Worm (Caenorhabditis elegans) whole organism, L1 larva: Measurements from ENCODE around the gene ZK666.14.

Source experiments
- aly-2 ChIP-seq: fragments of 150-350 bp; optimal IDR thresholded peaks from 2 replicates; lab custom pipeline; 2014; ENCODE audit warnings: missing biosample characterization, missing genetic modification characterization
- ceh-63 ChIP-seq: fragments of 200-800 bp; sonication (Bioruptor generic); optimal IDR thresholded peaks from 2 replicates; lab custom pipeline; 2018; ENCODE audit warnings: mild to moderate bottlenecking, missing genetic modification characterization, missing compliant biosample characterization
- ceh-8 ChIP-seq: fragments of 200-800 bp; sonication (Bioruptor generic); optimal IDR thresholded peaks from 2 replicates; lab custom pipeline; 2018; ENCODE audit warnings: mild to moderate bottlenecking, missing genetic modification characterization, moderate library complexity, missing compliant biosample characterization
- ceh-88 ChIP-seq: fragments of 200-800 bp; sonication (Bioruptor generic); IDR thresholded peaks from 2 replicates; pipeline ENCODE4 v1.3.6; 2022; ENCODE audit warnings: missing genetic modification characterization, missing compliant biosample characterization
- ceh-90 ChIP-seq: sonication (generic microtip); optimal IDR thresholded peaks from 2 replicates; lab custom pipeline; 2016; ENCODE audit warnings: missing genetic modification characterization, missing compliant biosample characterization
- dsc-1 ChIP-seq: sonication (generic microtip); optimal IDR thresholded peaks from 2 replicates; lab custom pipeline; 2016; ENCODE audit warnings: mild to moderate bottlenecking, missing genetic modification characterization, missing compliant biosample characterization
- efl-1 ChIP-seq, 4 experiments: fragments of 150-350 bp; optimal IDR thresholded peaks in 3 of 4; peaks in 1 of 4; 1 replicate in 1 of 4; 2 replicates in 3 of 4; lab custom pipeline; 2014; ENCODE audit warnings: missing biosample characterization in 2 of 4, missing genetic modification characterization in 2 of 4, missing genetic modification reagents in 2 of 4
- egl-13 ChIP-seq: sonication (generic microtip); optimal IDR thresholded peaks from 2 replicates; lab custom pipeline; 2016; ENCODE audit warnings: missing genotype, missing genetic modification reagents, missing genetic modification characterization, missing compliant biosample characterization
- elt-2 ChIP-seq: sonication (generic microtip); optimal IDR thresholded peaks from 2 replicates; lab custom pipeline; 2016; ENCODE audit warnings: missing genetic modification characterization, mild to moderate bottlenecking, inconsistent platforms, missing compliant biosample characterization, missing genetic modification reagents
- ets-5 ChIP-seq: fragments of 200-800 bp; sonication (Bioruptor generic); IDR thresholded peaks from 2 replicates; pipeline ENCODE4 v1.3.6; 2022; ENCODE audit warnings: missing genetic modification characterization, missing compliant biosample characterization
- fkh-4 ChIP-seq: sonication (generic microtip); optimal IDR thresholded peaks from 2 replicates; lab custom pipeline; 2016; ENCODE audit warnings: missing compliant biosample characterization, missing genetic modification characterization, borderline replicate concordance
- hlh-17 ChIP-seq: fragments of 200-800 bp; sonication (Bioruptor generic); optimal IDR thresholded peaks from 2 replicates; lab custom pipeline; 2018; ENCODE audit warnings: missing genetic modification characterization, mild to moderate bottlenecking, missing compliant biosample characterization, moderate library complexity, borderline replicate concordance
- hlh-4 ChIP-seq: sonication (generic microtip); optimal IDR thresholded peaks from 2 replicates; lab custom pipeline; 2016; ENCODE audit warnings: mild to moderate bottlenecking, missing genetic modification characterization, missing compliant biosample characterization
- isw-1 ChIP-seq: fragments of 200-800 bp; sonication (Bioruptor generic); IDR thresholded peaks from 2 replicates; pipeline ENCODE4 v1.3.6; 2022; ENCODE audit warnings: missing genetic modification characterization, missing compliant biosample characterization
- jun-1 ChIP-seq: fragments of 150-350 bp; optimal IDR thresholded peaks from 2 replicates; lab custom pipeline; 2014; ENCODE audit warnings: missing biosample characterization, missing genetic modification reagents, missing genetic modification characterization
- lin-13 ChIP-seq: fragments of 150-350 bp; optimal IDR thresholded peaks from 2 replicates; lab custom pipeline; 2014; ENCODE audit warnings: missing biosample characterization, missing genetic modification reagents, missing genetic modification characterization
- lin-15B ChIP-seq: fragments of 150-350 bp; sonication (generic microtip); optimal IDR thresholded peaks from 3 replicates; lab custom pipeline; 2014; ENCODE audit warnings: missing biosample characterization, missing genetic modification characterization
- lin-35 ChIP-seq, 2 experiments: fragments of 150-350 bp; optimal IDR thresholded peaks; 2 replicates each; lab custom pipeline; 2014; ENCODE audit warnings: missing biosample characterization in 2 of 2, missing genetic modification characterization in 2 of 2, missing genetic modification reagents in 2 of 2
- lir-3 ChIP-seq: sonication (generic microtip); optimal IDR thresholded peaks from 2 replicates; lab custom pipeline; 2016; ENCODE audit warnings: mild to moderate bottlenecking, missing genetic modification characterization, moderate library complexity, missing compliant biosample characterization; ENCODE audit not compliant: poor library complexity
- mef-2 ChIP-seq: fragments of 150-350 bp; optimal IDR thresholded peaks from 2 replicates; lab custom pipeline; 2014; ENCODE audit warnings: missing biosample characterization, missing genetic modification characterization
- nhr-20 ChIP-seq: sonication (generic microtip); optimal IDR thresholded peaks from 2 replicates; lab custom pipeline; 2016; ENCODE audit warnings: mild to moderate bottlenecking, missing genetic modification characterization, missing compliant biosample characterization
- nhr-28 ChIP-seq: fragments of 150-350 bp; optimal IDR thresholded peaks from 2 replicates; lab custom pipeline; 2014; ENCODE audit warnings: missing biosample characterization, missing genetic modification characterization
- nhr-47 ChIP-seq: sonication (generic microtip); optimal IDR thresholded peaks from 2 replicates; lab custom pipeline; 2016; ENCODE audit warnings: mild to moderate bottlenecking, missing genetic modification characterization, moderate library complexity, missing compliant biosample characterization
- nhr-71 ChIP-seq: sonication (generic microtip); optimal IDR thresholded peaks from 2 replicates; lab custom pipeline; 2016; ENCODE audit warnings: mild to moderate bottlenecking, missing genetic modification characterization, moderate library complexity, missing compliant biosample characterization
- nhr-76 ChIP-seq: sonication (generic microtip); optimal IDR thresholded peaks from 2 replicates; lab custom pipeline; 2017; ENCODE audit warnings: missing biosample characterization, missing genetic modification characterization
- nhr-77 ChIP-seq: fragments of 150-350 bp; optimal IDR thresholded peaks from 2 replicates; lab custom pipeline; 2014; ENCODE audit warnings: missing biosample characterization, missing genetic modification characterization
- nhr-84 ChIP-seq: sonication (generic microtip); optimal IDR thresholded peaks from 2 replicates; lab custom pipeline; 2017; ENCODE audit warnings: missing biosample characterization, missing genetic modification characterization
- nhr-90 ChIP-seq: sonication (generic microtip); optimal IDR thresholded peaks from 2 replicates; lab custom pipeline; 2016; ENCODE audit warnings: mild to moderate bottlenecking, missing genetic modification characterization, missing compliant biosample characterization; ENCODE audit not compliant: poor library complexity
- pqm-1 ChIP-seq: sonication (generic microtip); optimal IDR thresholded peaks from 3 replicates; lab custom pipeline; 2017; ENCODE audit warnings: missing biosample characterization, missing genetic modification characterization
- snpc-4 ChIP-seq: fragments of 150-350 bp; optimal IDR thresholded peaks from 2 replicates; lab custom pipeline; 2014; ENCODE audit warnings: missing biosample characterization, missing genetic modification characterization
- tlp-1 ChIP-seq: fragments of 150-350 bp; optimal IDR thresholded peaks from 2 replicates; lab custom pipeline; 2014; ENCODE audit warnings: missing biosample characterization, missing genetic modification characterization
- unc-30 ChIP-seq: sonication (generic microtip); optimal IDR thresholded peaks from 2 replicates; lab custom pipeline; 2017; ENCODE audit warnings: missing biosample characterization, missing genetic modification characterization
- unc-62 ChIP-seq: fragments of 150-350 bp; optimal IDR thresholded peaks from 2 replicates; lab custom pipeline; 2014; ENCODE audit warnings: missing biosample characterization, missing genetic modification reagents, missing genetic modification characterization
- unc-98 ChIP-seq: fragments of 200-800 bp; sonication (Bioruptor generic); IDR thresholded peaks from 2 replicates; pipeline ENCODE4 v1.3.6; 2022; ENCODE audit warnings: missing genetic modification characterization, missing compliant biosample characterization
- vab-15 ChIP-seq: sonication (generic microtip); optimal IDR thresholded peaks from 2 replicates; lab custom pipeline; 2017; ENCODE audit warnings: missing genotype, mild to moderate bottlenecking, missing genetic modification characterization, missing compliant biosample characterization
- zag-1 ChIP-seq: fragments of 150-350 bp; optimal IDR thresholded peaks from 2 replicates; lab custom pipeline; 2014; ENCODE audit warnings: missing biosample characterization, missing genetic modification characterization
- zip-4 ChIP-seq: fragments of 200-800 bp; sonication (Bioruptor generic); optimal IDR thresholded peaks from 2 replicates; lab custom pipeline; 2018; ENCODE audit warnings: mild to moderate bottlenecking, missing genetic modification characterization, moderate library complexity, missing compliant biosample characterization

The ZK666.14 gene

ce11 chrII:10464230-10464920 is 30.2 kb upstream of the ZK666.14 start, which contains the start of the genes ZK673.6 and sdz-37:
Gene ZK673.6, minus strand, starts transcription at chrII:10464330.
Gene sdz-37, plus strand, starts transcription at chrII:10464870.
- no peak for TF ChIP-seq nhr-71 (tag; lab: Kevin White, UChicago)
- TF ChIP-seq nhr-76 (tag; lab: Kevin White, UChicago), result no peak

DNA sequence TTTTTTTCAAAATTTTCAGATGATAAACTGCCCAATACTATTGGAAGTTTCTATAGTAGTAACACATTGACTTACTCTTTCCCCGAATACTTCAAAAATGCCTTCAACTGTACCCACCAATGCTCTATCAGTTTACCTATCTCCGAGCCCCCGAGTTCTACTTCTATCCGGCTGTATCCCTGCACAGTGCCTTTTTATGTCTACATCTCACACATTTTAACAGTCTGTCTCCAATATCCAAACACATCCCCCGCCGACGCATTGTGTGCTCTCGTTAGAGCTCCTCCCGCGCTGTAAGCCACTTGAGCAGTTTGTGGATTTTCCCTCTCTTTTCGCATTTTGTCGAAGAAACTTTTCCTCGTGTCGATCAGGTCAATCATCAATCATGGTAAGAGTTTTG is 28.0 kb upstream of the ZK666.14 start, which contains the start of gene tnc-2:
TSS of gene tnc-2 (plus strand) at position 301 of the 400 bp plus-strand sequence.
- no peak for TF ChIP-seq ceh-88 (GFP tag; lab: Robert Waterston, UW)
- TF ChIP-seq ets-5, result no peak
- no peak for TF ChIP-seq lir-3 (tag; lab: Kevin White, UChicago)
- TF ChIP-seq efl-1 (optimal IDR thresholded peaks at IDR 0.05; lab: Kevin White, UChicago), result no peak
- peak in 1 of 2 experiments; percentile 51 for TF ChIP-seq efl-1 (GFP tag; optimal IDR thresholded peaks at IDR 0.05 in 1 of 2; lab: Kevin White, UChicago)
- TF ChIP-seq dsc-1, result no peak

DNA sequence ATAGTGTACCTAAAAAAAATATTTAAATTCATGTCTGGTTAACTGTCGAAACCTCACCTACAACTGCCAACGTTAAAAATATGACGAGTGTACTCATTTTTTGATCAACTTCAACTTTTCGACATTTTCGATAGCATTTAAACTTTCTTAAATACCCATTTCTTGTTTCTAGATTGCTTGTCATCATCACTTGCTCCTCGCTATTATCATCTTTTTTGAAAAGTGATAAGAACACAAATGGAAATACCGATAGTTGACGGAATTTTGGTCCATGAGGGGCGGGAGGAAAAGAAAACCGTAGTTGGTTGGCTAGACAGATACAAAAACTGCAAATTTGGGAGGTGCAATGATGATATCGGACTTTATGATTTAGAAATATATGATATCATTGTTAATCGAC is 24.4 kb upstream of the ZK666.14 start, which contains the start of gene clec-143:
TSS of gene clec-143 (minus strand) at position 139 of the 400 bp plus-strand sequence.
- peak; percentile 57 for TF ChIP-seq elt-2
- no peak for TF ChIP-seq isw-1 (GFP tag; lab: Robert Waterston, UW)
- TF ChIP-seq zag-1 (tag; lab: Kevin White, UChicago), result no peak
- TF ChIP-seq lin-13 (GFP tag; lab: Kevin White, UChicago), result no peak
- no peak for TF ChIP-seq nhr-28 (tag; lab: Kevin White, UChicago)

DNA sequence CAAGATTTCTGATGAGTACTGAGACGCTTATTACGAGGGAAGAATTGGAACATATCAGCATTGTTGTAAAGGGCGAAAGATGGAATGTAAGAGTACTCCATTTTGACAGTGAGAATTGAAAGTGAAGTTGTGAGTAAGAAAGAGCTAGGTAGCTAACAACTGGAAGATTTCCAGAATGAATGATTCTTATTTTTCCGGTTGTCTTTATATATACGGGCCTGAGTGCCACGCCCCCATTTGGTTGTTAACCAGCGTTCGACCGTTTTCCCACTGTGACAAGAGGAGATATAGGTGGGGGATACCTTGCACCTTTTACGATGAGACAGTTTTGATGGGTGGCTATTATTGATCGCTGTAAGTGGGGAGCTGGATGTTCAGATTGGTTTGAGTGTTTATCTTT is 23.3 kb upstream of the ZK666.14 start, which contains the start of gene ZK666.1:
TSS of gene ZK666.1 (minus strand) at position 101 of the 400 bp plus-strand sequence.
- TF ChIP-seq nhr-84 (tag; lab: Kevin White, UChicago) (no peak), hlh-4 (no peak), zip-4 (GFP tag; lab: Kevin White, UChicago) (no peak), hlh-17 (no peak), zag-1 (tag; lab: Kevin White, UChicago) (no peak), egl-13 (no peak), unc-62 (no peak), aly-2 (tag; lab: Kevin White, UChicago) (no peak), nhr-47 (tag; lab: Kevin White, UChicago) (no peak), unc-98 (no peak), vab-15 (tag; lab: Kevin White, UChicago) (no peak)

ce11 chrII:10471790-10472189 is 22.8 kb upstream of the ZK666.14 start, which contains the start of gene ZK666.2:
Gene ZK666.2, minus strand, starts transcription at chrII:10471890.
- TF ChIP-seq jun-1 (tag; lab: Kevin White, UChicago), result no peak
- no peak for TF ChIP-seq efl-1 (optimal IDR thresholded peaks at IDR 0.05; lab: Kevin White, UChicago)
- no peak for TF ChIP-seq efl-1 (GFP tag; optimal IDR thresholded peaks at IDR 0.05 in 1 of 2; lab: Kevin White, UChicago)
- TF ChIP-seq ceh-63 (GFP tag; lab: Kevin White, UChicago), result no peak
- TF ChIP-seq fkh-4 (tag; lab: Kevin White, UChicago), result no peak
- no peak for TF ChIP-seq ceh-90 (tag; lab: Kevin White, UChicago)
- TF ChIP-seq nhr-77, result no peak
- TF ChIP-seq lin-15B (tag; lab: Kevin White, UChicago), result no peak
- TF ChIP-seq unc-30 (tag; lab: Kevin White, UChicago), result no peak
- no peak for TF ChIP-seq lin-35 (GFP tag; optimal IDR thresholded peaks at IDR 0.05; lab: Kevin White, UChicago)
- no peak for TF ChIP-seq nhr-20 (tag; lab: Kevin White, UChicago)
- no peak for TF ChIP-seq snpc-4
- no peak for TF ChIP-seq mef-2 (tag; lab: Kevin White, UChicago)
- no peak for TF ChIP-seq isw-1 (GFP tag; lab: Robert Waterston, UW)
- TF ChIP-seq pqm-1 (tag; lab: Kevin White, UChicago), result no peak
- no peak for TF ChIP-seq nhr-90 (tag; lab: Kevin White, UChicago)
- no peak for TF ChIP-seq tlp-1 (tag; lab: Kevin White, UChicago)
- no peak for TF ChIP-seq ceh-8 (GFP tag; lab: Kevin White, UChicago)
